Worm (Caenorhabditis elegans): ENCODE data around the gene C10B5.3.

DNA sequence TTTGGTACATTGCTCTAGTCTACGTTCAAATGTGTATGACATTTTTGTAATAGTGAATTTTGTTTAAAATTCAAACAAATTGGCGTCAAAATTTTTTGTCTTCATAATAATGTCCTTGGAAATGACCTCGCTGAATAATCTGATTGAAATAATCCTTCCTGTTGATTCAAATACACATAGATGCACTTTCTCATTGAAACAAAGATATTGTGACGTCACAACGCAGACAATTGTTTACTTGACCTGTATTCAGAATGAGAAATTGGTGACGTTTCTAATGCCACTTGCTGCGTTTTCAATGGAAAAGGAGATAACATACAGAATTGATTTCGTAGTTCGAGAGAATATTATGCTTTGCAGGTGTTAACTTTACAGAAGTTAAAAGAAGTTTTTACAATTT is 54.1 kb downstream of the C10B5.3 start:
- TF ChIP-seq jun-1 (tag; optimal IDR thresholded peaks at IDR 0.05), result no peak
- no peak for TF ChIP-seq ces-1 (GFP tag; optimal IDR thresholded peaks at IDR 0.05)
- TF ChIP-seq zag-1 (tag; optimal IDR thresholded peaks at IDR 0.05), result no peak
- TF ChIP-seq ceh-62 (tag; optimal IDR thresholded peaks at IDR 0.05), result no peak

Measured in whole organism, L4 larva.